Fruit fly (Drosophila melanogaster): ENCODE measurements around the gene Fpgs2.

Gene Fpgs2

dm6 chr2L:3872283-3872682, 41.8 kb downstream of the Fpgs2 start, which contains the start of gene CG31957 (continued):
- TF ChIP-seq Atf6 (GFP tag; IDR thresholded peaks at IDR 0.05) (0 out of 2 replicates have a peak, but pooled peaks have one; percentile 40), Sry-β (GFP tag; optimal IDR thresholded peaks at IDR 0.05) (no peak), ranshi (GFP tag; IDR thresholded peaks at IDR 0.05) (peak; percentile 44; the same call in 1 of the 2 replicates), HmgZ (tag; optimal IDR thresholded peaks at IDR 0.05) (peak; percentile 72), CG7786 (GFP tag; optimal IDR thresholded peaks at IDR 0.05) (peak; percentile 80), oc (tag; optimal IDR thresholded peaks at IDR 0.05) (no peak), Trl (optimal IDR thresholded peaks at IDR 0.05) (no peak), Trl (GFP tag; optimal IDR thresholded peaks at IDR 0.05) (peak; percentile 58), CG15696 (tag; optimal IDR thresholded peaks at IDR 0.05) (no peak), zf30C (GFP tag; optimal IDR thresholded peaks at IDR 0.05) (no peak), vvl (GFP tag; IDR thresholded peaks at IDR 0.05) (peak; percentile 49), Pdp1 (GFP tag; optimal IDR thresholded peaks at IDR 0.05) (peak in 1 of 2 experiments; percentile 36), CG30431 (GFP tag; optimal IDR thresholded peaks at IDR 0.05) (no peak), CG13424 (tag; optimal IDR thresholded peaks at IDR 0.05) (no peak), HHEX (GFP tag; optimal IDR thresholded peaks at IDR 0.05) (no peak), inv (GFP tag; IDR thresholded peaks at IDR 0.05; ENCODE audit: partially characterized antibody) (peak; percentile 92), CG15073 (GFP tag; optimal IDR thresholded peaks at IDR 0.05) (no peak), sqz (GFP tag; optimal IDR thresholded peaks at IDR 0.05) (no peak), Atf3 (GFP tag; optimal IDR thresholded peaks at IDR 0.05) (peak; percentile 33), Ets97D (GFP tag; optimal IDR thresholded peaks at IDR 0.05) (peak; percentile 78), trh (GFP tag; optimal IDR thresholded peaks at IDR 0.05) (no peak), CG15514 (GFP tag; optimal IDR thresholded peaks at IDR 0.05) (peak; percentile 49), CG8089 (GFP tag; optimal IDR thresholded peaks at IDR 0.05) (peak; percentile 54), Bdp1 (GFP tag; optimal IDR thresholded peaks at IDR 0.05) (peak; percentile 34), CG6765 (GFP tag; optimal IDR thresholded peaks at IDR 0.05) (no peak), Sox100B (GFP tag; optimal IDR thresholded peaks at IDR 0.05) (no peak), dati (GFP tag; IDR thresholded peaks at IDR 0.05) (no peak), Mrtf (GFP tag; IDR thresholded peaks at IDR 0.05) (no peak), CG9797 (GFP tag; optimal IDR thresholded peaks at IDR 0.05) (peak; percentile 11), CG3065 (GFP tag; optimal IDR thresholded peaks at IDR 0.05) (no peak), CG6683 (GFP tag; optimal IDR thresholded peaks at IDR 0.05) (no peak), da (GFP tag; optimal IDR thresholded peaks at IDR 0.05) (no peak), crol (GFP tag; IDR thresholded peaks at IDR 0.05) (no peak), dysf (GFP tag; IDR thresholded peaks at IDR 0.05) (peak; percentile 51; the same call in 1 of the 3 replicates), unpg (GFP tag; optimal IDR thresholded peaks at IDR 0.05) (peak; percentile 13), CG34376 (GFP tag; optimal IDR thresholded peaks at IDR 0.05) (no peak), CG7745 (tag; optimal IDR thresholded peaks at IDR 0.05) (no peak), cas (GFP tag; IDR thresholded peaks at IDR 0.05) (0 out of 2 replicates have a peak, but pooled peaks have one; percentile 10), jumu (GFP tag; optimal IDR thresholded peaks at IDR 0.05) (peak; percentile 85), CG7963 (GFP tag; IDR thresholded peaks at IDR 0.05; ENCODE audit: partially characterized antibody) (peak; percentile 77), zfh2 (GFP tag; optimal IDR thresholded peaks at IDR 0.05) (peak; percentile 87), dimm (GFP tag; IDR thresholded peaks at IDR 0.05) (no peak), kni (GFP tag; optimal IDR thresholded peaks at IDR 0.05) (no peak), CG13296 (GFP tag; optimal IDR thresholded peaks at IDR 0.05) (no peak), CG31441 (GFP tag; IDR thresholded peaks at IDR 0.05) (no peak), CG7357 (GFP tag; IDR thresholded peaks at IDR 0.05) (no peak), CG12744 (GFP tag; optimal IDR thresholded peaks at IDR 0.05) (no peak), CG14014 (GFP tag; IDR thresholded peaks at IDR 0.05) (peak; percentile 53), insv (GFP tag; optimal IDR thresholded peaks at IDR 0.05) (peak in 1 of 2 experiments; percentile 3), fd3F (GFP tag; optimal IDR thresholded peaks at IDR 0.05) (no peak), Myb (GFP tag; optimal IDR thresholded peaks at IDR 0.05) (peak; percentile 90), nerfin-1 (tag; optimal IDR thresholded peaks at IDR 0.05) (no peak)

Measured in whole organism, embryonic.